Worm (Caenorhabditis elegans) whole organism, late embryonic: Measurements from ENCODE around the gene mcm-7.

Experiments used
- K02D7.2 ChIP-seq: sonication (generic microtip); optimal IDR thresholded peaks from 2 replicates; lab custom pipeline; 2017; ENCODE audit warnings: mild to moderate bottlenecking, missing genetic modification characterization, missing compliant biosample characterization
- T23F11.4 ChIP-seq: fragments of 200-800 bp; sonication (Bioruptor generic); optimal IDR thresholded peaks from 2 replicates; lab custom pipeline; 2018; ENCODE audit warnings: mild to moderate bottlenecking, missing genetic modification characterization, missing compliant biosample characterization
- Y22D7AL.16 ChIP-seq: sonication (generic microtip); optimal IDR thresholded peaks from 2 replicates; lab custom pipeline; 2016; ENCODE audit warnings: missing genetic modification characterization, missing compliant biosample characterization
- ama-1 ChIP-seq: fragments of 150-350 bp; optimal IDR thresholded peaks from 2 replicates; lab custom pipeline; 2014
- ceh-34 ChIP-seq: sonication (generic microtip); optimal IDR thresholded peaks from 2 replicates; lab custom pipeline; 2016; ENCODE audit warnings: mild to moderate bottlenecking, missing genetic modification characterization, missing compliant biosample characterization
- ceh-45 ChIP-seq: fragments of 200-800 bp; sonication (Bioruptor generic); IDR thresholded peaks from 2 replicates; pipeline ENCODE4 v1.3.6; 2022; ENCODE audit warnings: missing genetic modification reagents, missing genetic modification characterization, missing compliant biosample characterization
- nfya-1 ChIP-seq: sonication (generic microtip); optimal IDR thresholded peaks from 2 replicates; lab custom pipeline; 2017; ENCODE audit warnings: missing genetic modification characterization, mild to moderate bottlenecking, missing compliant biosample characterization, antibody characterized with exemption, moderate library complexity
- tbx-2 ChIP-seq: sonication (generic microtip); optimal IDR thresholded peaks from 2 replicates; lab custom pipeline; 2016; ENCODE audit warnings: missing genetic modification characterization, missing compliant biosample characterization
- tbx-7 ChIP-seq: sonication (generic microtip); optimal IDR thresholded peaks from 2 replicates; lab custom pipeline; 2016; ENCODE audit warnings: missing genotype, missing genetic modification characterization, missing compliant biosample characterization
- unc-86 ChIP-seq: sonication (generic microtip); optimal IDR thresholded peaks from 2 replicates; lab custom pipeline; 2016; ENCODE audit warnings: missing genetic modification characterization, missing compliant biosample characterization

DNA sequence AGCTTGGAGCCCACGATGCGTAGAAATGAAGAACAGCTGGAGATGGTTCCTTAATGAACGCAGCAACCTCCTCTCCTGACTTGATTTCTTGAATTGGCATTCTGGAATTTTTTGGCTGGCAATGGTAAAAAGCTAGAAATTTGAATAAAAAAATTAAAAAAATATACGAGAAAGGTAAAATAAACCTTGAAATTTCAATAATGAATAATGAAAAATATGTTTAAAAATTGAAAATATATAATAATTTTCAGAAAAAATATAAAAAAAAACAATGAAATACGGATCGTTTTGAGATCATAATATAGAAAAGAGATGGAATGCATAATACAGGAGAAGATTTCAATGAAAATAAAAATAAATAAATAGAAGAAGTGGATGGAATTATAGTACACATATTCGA lies 5.8 kb upstream of the mcm-7 start, which contains the start of gene glrx-3:
- no peak for TF ChIP-seq tbx-2
- TF ChIP-seq tbx-7 (tag; lab: Kevin White, UChicago) = no peak
- no peak for TF ChIP-seq ceh-34 (tag; lab: Kevin White, UChicago)
- no peak for TF ChIP-seq unc-86 (tag; lab: Kevin White, UChicago)
- TF ChIP-seq Y22D7AL.16 = no peak
- TF ChIP-seq ama-1 (lab: Kevin White, UChicago) = no peak
- TF ChIP-seq T23F11.4 (GFP tag; lab: Kevin White, UChicago) = no peak
- TF ChIP-seq K02D7.2 (tag; lab: Kevin White, UChicago) = no peak
- no peak for TF ChIP-seq nfya-1 (tag; lab: Kevin White, UChicago)
- TF ChIP-seq ceh-45 (GFP tag; lab: Robert Waterston, UW) = no peak
